Worm (Caenorhabditis elegans) whole organism, young adult: ENCODE data around the gene F16B12.6.

Source experiments
- B0035.1 ChIP-seq: sonication (generic microtip); optimal IDR thresholded peaks from 2 replicates; lab custom pipeline; 2016; ENCODE audit warnings: missing genetic modification characterization, mild to moderate bottlenecking, missing compliant biosample characterization, missing genotype, missing genetic modification reagents
- B0261.1 ChIP-seq: sonication (generic microtip); optimal IDR thresholded peaks from 2 replicates; lab custom pipeline; 2016; ENCODE audit warnings: mild to moderate bottlenecking, missing genetic modification characterization, moderate library complexity, missing compliant biosample characterization
- D2030.7 ChIP-seq: fragments of 200-800 bp; sonication (Bioruptor generic); IDR thresholded peaks from 2 replicates; pipeline ENCODE4 v1.3.6; 2022; ENCODE audit warnings: missing genetic modification reagents, missing genetic modification characterization, missing compliant biosample characterization
- F10E7.11 ChIP-seq: sonication (generic microtip); optimal IDR thresholded peaks from 2 replicates; lab custom pipeline; 2017; ENCODE audit warnings: mild to moderate bottlenecking, missing genetic modification characterization, moderate library complexity, missing compliant biosample characterization
- F22D6.2 ChIP-seq: sonication (generic microtip); optimal IDR thresholded peaks from 2 replicates; lab custom pipeline; 2016; ENCODE audit warnings: mild to moderate bottlenecking, missing genetic modification characterization, missing compliant biosample characterization
- F23B12.7 ChIP-seq: sonication (generic microtip); optimal IDR thresholded peaks from 2 replicates; lab custom pipeline; 2017; ENCODE audit warnings: missing genetic modification characterization, mild to moderate bottlenecking, missing compliant biosample characterization, antibody characterized with exemption, moderate library complexity; ENCODE audit not compliant: insufficient read depth
- F37B4.10 ChIP-seq: fragments of 200-800 bp; sonication (Bioruptor generic); IDR thresholded peaks from 2 replicates; pipeline ENCODE4 v1.3.6; 2022; ENCODE audit warnings: missing genetic modification characterization, missing compliant biosample characterization
- F52B5.7 ChIP-seq: sonication (generic microtip); optimal IDR thresholded peaks from 2 replicates; lab custom pipeline; 2016; ENCODE audit warnings: mild to moderate bottlenecking, missing genetic modification characterization, missing compliant biosample characterization
- K12H6.12 ChIP-seq: fragments of 200-800 bp; sonication (Bioruptor generic); optimal IDR thresholded peaks from 2 replicates; lab custom pipeline; 2018; ENCODE audit warnings: mild to moderate bottlenecking, missing genetic modification characterization, missing compliant biosample characterization
- Y56A3A.18 ChIP-seq: fragments of 200-800 bp; sonication (Bioruptor generic); IDR thresholded peaks from 2 replicates; pipeline ENCODE4 v1.3.6; 2022; ENCODE audit warnings: missing genetic modification reagents, missing genetic modification characterization, missing compliant biosample characterization
- ZK185.1 ChIP-seq: sonication (generic microtip); optimal IDR thresholded peaks from 2 replicates; lab custom pipeline; 2016; ENCODE audit warnings: mild to moderate bottlenecking, missing genetic modification characterization, missing compliant biosample characterization; ENCODE audit not compliant: poor library complexity, severe bottlenecking
- ama-1 ChIP-seq, 3 experiments: fragments of 150-350 bp in 1 of 3; sonication (generic microtip) in 2 of 3; optimal IDR thresholded peaks; 2 replicates each; lab custom pipeline; 2014 to 2018; ENCODE audit warnings: missing biosample characterization in 2 of 3, missing genetic modification characterization in 2 of 3, missing genetic modification reagents in 2 of 3
- athp-1 ChIP-seq: sonication (generic microtip); optimal IDR thresholded peaks from 2 replicates; lab custom pipeline; 2017; ENCODE audit warnings: mild to moderate bottlenecking, missing genetic modification characterization, missing compliant biosample characterization
- ceh-27 ChIP-seq: fragments of 200-800 bp; sonication (Bioruptor generic); optimal IDR thresholded peaks from 2 replicates; lab custom pipeline; 2018; ENCODE audit warnings: mild to moderate bottlenecking, missing genetic modification characterization, moderate library complexity, missing compliant biosample characterization
- ceh-40 ChIP-seq: fragments of 200-800 bp; sonication (Bioruptor generic); IDR thresholded peaks from 2 replicates; pipeline ENCODE4 v1.3.6; 2022; ENCODE audit warnings: missing genetic modification characterization, missing compliant biosample characterization
- ceh-79 ChIP-seq: sonication (generic microtip); optimal IDR thresholded peaks from 2 replicates; lab custom pipeline; 2017; ENCODE audit warnings: mild to moderate bottlenecking, missing genetic modification characterization, missing compliant biosample characterization
- chd-7 ChIP-seq: sonication (generic microtip); optimal IDR thresholded peaks from 2 replicates; lab custom pipeline; 2016; ENCODE audit warnings: mild to moderate bottlenecking, missing genetic modification characterization, moderate library complexity, missing compliant biosample characterization
- egl-18 ChIP-seq: fragments of 200-800 bp; sonication (Bioruptor generic); IDR thresholded peaks from 2 replicates; pipeline ENCODE4 v1.3.6; 2022; ENCODE audit warnings: missing genetic modification reagents, missing genetic modification characterization, missing compliant biosample characterization
- hlh-12 ChIP-seq: sonication (generic microtip); optimal IDR thresholded peaks from 2 replicates; lab custom pipeline; 2016; ENCODE audit warnings: missing genetic modification characterization, missing compliant biosample characterization
- hlh-26 ChIP-seq: fragments of 200-800 bp; sonication (Bioruptor generic); conservative IDR thresholded peaks from 2 replicates; pipeline ENCODE4 v1.3.6; 2022; ENCODE audit warnings: missing genetic modification reagents, missing genetic modification characterization, missing compliant biosample characterization
- hrde-1 ChIP-seq: sonication (generic microtip); optimal IDR thresholded peaks from 2 replicates; lab custom pipeline; 2016; ENCODE audit warnings: missing genetic modification characterization, mild to moderate bottlenecking, missing compliant biosample characterization, moderate library complexity, missing genotype, missing genetic modification reagents, borderline replicate concordance
- let-526 ChIP-seq: fragments of 200-800 bp; sonication (Bioruptor generic); IDR thresholded peaks from 2 replicates; pipeline ENCODE4 v1.3.6; 2022; ENCODE audit warnings: missing genetic modification reagents, missing genetic modification characterization, missing compliant biosample characterization
- lin-40 ChIP-seq: sonication (generic microtip); optimal IDR thresholded peaks from 2 replicates; lab custom pipeline; 2016; ENCODE audit warnings: missing genetic modification characterization, mild to moderate bottlenecking, missing compliant biosample characterization, missing genotype, missing genetic modification reagents
- madf-10 ChIP-seq: sonication (generic microtip); optimal IDR thresholded peaks from 2 replicates; lab custom pipeline; 2016; ENCODE audit warnings: mild to moderate bottlenecking, missing genetic modification characterization, missing compliant biosample characterization
- madf-3 ChIP-seq: fragments of 200-800 bp; sonication (Bioruptor generic); IDR thresholded peaks from 2 replicates; pipeline ENCODE4 v1.3.6; 2022; ENCODE audit warnings: missing genetic modification reagents, missing genetic modification characterization, missing compliant biosample characterization
- madf-6 ChIP-seq: fragments of 200-800 bp; sonication (Bioruptor generic); IDR thresholded peaks from 2 replicates; pipeline ENCODE4 v1.3.6; 2022; ENCODE audit warnings: missing genetic modification reagents, missing genetic modification characterization, missing compliant biosample characterization
- madf-8 ChIP-seq: fragments of 200-800 bp; sonication (Bioruptor generic); conservative IDR thresholded peaks from 2 replicates; pipeline ENCODE4 v1.3.6; 2022; ENCODE audit warnings: missing genetic modification reagents, missing genetic modification characterization, missing compliant biosample characterization
- mel-28 ChIP-seq: sonication (generic microtip); optimal IDR thresholded peaks from 2 replicates; lab custom pipeline; 2016; ENCODE audit warnings: borderline replicate concordance, mild to moderate bottlenecking, missing genetic modification characterization, missing compliant biosample characterization
- mxl-1 ChIP-seq: sonication (generic microtip); optimal IDR thresholded peaks from 2 replicates; lab custom pipeline; 2016; ENCODE audit warnings: missing genetic modification characterization, missing compliant biosample characterization
- nfyb-1 ChIP-seq: fragments of 200-800 bp; sonication (Bioruptor generic); IDR thresholded peaks from 2 replicates; pipeline ENCODE4 v1.3.6; 2022; ENCODE audit warnings: missing genetic modification reagents, missing genetic modification characterization, missing compliant biosample characterization
- pbrm-1 ChIP-seq: fragments of 200-800 bp; sonication (Bioruptor generic); IDR thresholded peaks from 2 replicates; pipeline ENCODE4 v1.3.6; 2022; ENCODE audit warnings: missing genetic modification reagents, missing genetic modification characterization, missing compliant biosample characterization
- rec-8 ChIP-seq, 2 experiments: sonication (generic microtip); optimal IDR thresholded peaks; 2 replicates each; lab custom pipeline; 2016; ENCODE audit warnings: mild to moderate bottlenecking in 2 of 2, missing genetic modification characterization in 2 of 2, missing genetic modification reagents in 2 of 2, missing genotype in 2 of 2, missing biosample characterization in 1 of 2, missing compliant biosample characterization in 1 of 2, moderate library complexity in 1 of 2
- repo-1 ChIP-seq: sonication (generic microtip); optimal IDR thresholded peaks from 2 replicates; lab custom pipeline; 2017; ENCODE audit warnings: mild to moderate bottlenecking, missing genetic modification characterization, missing compliant biosample characterization
- rpc-1 ChIP-seq, 2 experiments: fragments of 150-350 bp in 1 of 2; sonication (generic microtip) in 1 of 2; optimal IDR thresholded peaks; 2 replicates each; lab custom pipeline; 2014 to 2018; ENCODE audit warnings: missing biosample characterization in 1 of 2, missing genetic modification characterization in 1 of 2, missing genetic modification reagents in 1 of 2, missing genotype in 1 of 2
- sea-2 ChIP-seq: fragments of 200-800 bp; sonication (Bioruptor generic); IDR thresholded peaks from 2 replicates; pipeline ENCODE4 v1.3.6; 2022; ENCODE audit warnings: missing genetic modification characterization, missing compliant biosample characterization
- snpc-4 ChIP-seq, 5 experiments: fragments of 150-350 bp in 1 of 5; sonication (generic microtip) in 4 of 5; optimal IDR thresholded peaks; 2 replicates each; lab custom pipeline; 2014 to 2018; ENCODE audit warnings: missing genetic modification characterization in 5 of 5, missing biosample characterization in 3 of 5, antibody characterized with exemption in 2 of 5, mild to moderate bottlenecking in 2 of 5, missing compliant biosample characterization in 2 of 5, missing genotype in 2 of 5, moderate library complexity in 2 of 5, missing genetic modification reagents in 1 of 5
- somi-1 ChIP-seq: fragments of 200-800 bp; sonication (Bioruptor generic); optimal IDR thresholded peaks from 2 replicates; lab custom pipeline; 2018; ENCODE audit warnings: mild to moderate bottlenecking, missing genetic modification characterization, missing compliant biosample characterization
- tbp1 ChIP-seq: fragments of 200-800 bp; sonication (Bioruptor generic); optimal IDR thresholded peaks from 2 replicates; lab custom pipeline; 2018; ENCODE audit warnings: mild to moderate bottlenecking, missing genetic modification characterization, missing compliant biosample characterization
- tlf-1 ChIP-seq: fragments of 200-800 bp; sonication (Bioruptor generic); optimal IDR thresholded peaks from 2 replicates; lab custom pipeline; 2018; ENCODE audit warnings: mild to moderate bottlenecking, missing genetic modification characterization, missing compliant biosample characterization
- ztf-18 ChIP-seq: sonication (generic microtip); optimal IDR thresholded peaks from 2 replicates; lab custom pipeline; 2016; ENCODE audit warnings: missing genotype, mild to moderate bottlenecking, missing genetic modification characterization, missing compliant biosample characterization
- ztf-22 ChIP-seq: fragments of 200-800 bp; sonication (Bioruptor generic); optimal IDR thresholded peaks from 2 replicates; lab custom pipeline; 2018; ENCODE audit warnings: mild to moderate bottlenecking, missing genetic modification characterization, moderate library complexity, missing compliant biosample characterization
- ztf-25 ChIP-seq: fragments of 200-800 bp; sonication (Bioruptor generic); IDR thresholded peaks from 2 replicates; pipeline ENCODE4 v1.3.6; 2022; ENCODE audit warnings: missing genetic modification reagents, missing genetic modification characterization, missing compliant biosample characterization
- ztf-26 ChIP-seq: sonication (generic microtip); optimal IDR thresholded peaks from 2 replicates; lab custom pipeline; 2017; ENCODE audit warnings: missing genetic modification characterization, missing compliant biosample characterization
- ztf-28 ChIP-seq: fragments of 200-800 bp; sonication (Bioruptor generic); IDR thresholded peaks from 2 replicates; pipeline ENCODE4 v1.3.6; 2022; ENCODE audit warnings: missing genetic modification reagents, missing genetic modification characterization, missing compliant biosample characterization

F16B12.6 gene

ce11 chrX:14113347-14113746 lies 11.2 kb downstream of the F16B12.6 start, which contains the start of gene nhr-281:
TSS of gene nhr-281 (minus strand) at chrX:14113447.
- TF ChIP-seq F37B4.10 (GFP tag; lab: Robert Waterston, UW) (no peak), ztf-22 (no peak), Y56A3A.18 (GFP tag; lab: Robert Waterston, UW) (no peak), let-526 (no peak), madf-6 (GFP tag; lab: Robert Waterston, UW) (no peak), K12H6.12 (tag; lab: Kevin White, UChicago) (no peak), madf-3 (no peak)

- no peak; the same call in none of the 2 replicates for TF ChIP-seq D2030.7 (GFP tag; lab: Robert Waterston, UW)
- TF ChIP-seq ceh-40 (GFP tag; lab: Robert Waterston, UW): 0 out of 2 replicates have a peak, but pooled peaks have one; percentile 73
- TF ChIP-seq athp-1 (tag; lab: Kevin White, UChicago): no peak
- TF ChIP-seq somi-1 (GFP tag; lab: Kevin White, UChicago): peak; percentile 31
- TF ChIP-seq mel-28 (tag; lab: Kevin White, UChicago): no peak
- TF ChIP-seq ztf-25: 0 out of 2 replicates have a peak, but pooled peaks have one; percentile 65
- peak; percentile 97 for TF ChIP-seq tbp1
- TF ChIP-seq F23B12.7 (tag; lab: Kevin White, UChicago): peak; percentile 70
- peak; percentile 35 for TF ChIP-seq ztf-26
- 0 out of 2 replicates have a peak, but pooled peaks have one; percentile 10 for TF ChIP-seq egl-18
- TF ChIP-seq madf-10 (tag; lab: Kevin White, UChicago): peak; percentile 50
- peak; percentile 88 for TF ChIP-seq B0261.1 (tag; lab: Kevin White, UChicago)
- TF ChIP-seq sea-2: no peak
- peak; percentile 46; the same call in 1 of the 2 replicates for TF ChIP-seq madf-6 (GFP tag; lab: Robert Waterston, UW)
- peak; percentile 65 for TF ChIP-seq snpc-4 (GFP tag; optimal IDR thresholded peaks at IDR 0.05; lab: Kevin White, UChicago)
- peak in 2 of 4 experiments; percentile 59 to 74 for TF ChIP-seq snpc-4 (tag; optimal IDR thresholded peaks at IDR 0.05; lab: Kevin White, UChicago)
- TF ChIP-seq B0035.1 (tag; lab: Kevin White, UChicago): peak; percentile 49
- no peak for TF ChIP-seq tlf-1 (GFP tag; lab: Kevin White, UChicago)
- TF ChIP-seq ZK185.1 (tag; lab: Kevin White, UChicago): no peak
- TF ChIP-seq F52B5.7: no peak
- TF ChIP-seq repo-1 (tag; lab: Kevin White, UChicago): peak; percentile 50
- TF ChIP-seq F22D6.2: no peak
- TF ChIP-seq madf-8 (GFP tag; lab: Robert Waterston, UW): no peak
- TF ChIP-seq hlh-12 (tag; lab: Kevin White, UChicago): peak; percentile 49
- TF ChIP-seq lin-40 (tag; lab: Kevin White, UChicago): peak; percentile 44
- TF ChIP-seq hlh-26 (GFP tag; lab: Robert Waterston, UW): no peak
- TF ChIP-seq rec-8 (tag; optimal IDR thresholded peaks at IDR 0.05; lab: Kevin White, UChicago): peak; percentile 27 to 54
- peak; percentile 84 for TF ChIP-seq rpc-1 (optimal IDR thresholded peaks at IDR 0.05; lab: Kevin White, UChicago)
- TF ChIP-seq rpc-1 (tag; optimal IDR thresholded peaks at IDR 0.05; lab: Kevin White, UChicago): peak; percentile 85
- peak; percentile 58 for TF ChIP-seq mxl-1
- TF ChIP-seq chd-7: peak; percentile 65
- TF ChIP-seq ztf-28: peak; percentile 61; the same call in 1 of the 2 replicates
- TF ChIP-seq ceh-27 (GFP tag; lab: Kevin White, UChicago): peak; percentile 29
- TF ChIP-seq pbrm-1: peak; percentile 79
- peak; percentile 27 for TF ChIP-seq ceh-79 (tag; lab: Kevin White, UChicago)
- no peak for TF ChIP-seq F10E7.11 (tag; lab: Kevin White, UChicago)
- TF ChIP-seq ztf-18 (tag; lab: Kevin White, UChicago): peak; percentile 51
- peak; percentile 8 for TF ChIP-seq hrde-1 (tag; lab: Kevin White, UChicago)
- TF ChIP-seq ama-1 (optimal IDR thresholded peaks at IDR 0.05; lab: Kevin White, UChicago): no peak
- TF ChIP-seq ama-1 (GFP tag; optimal IDR thresholded peaks at IDR 0.05; lab: Kevin White, UChicago): peak in 1 of 2 experiments; percentile 15
- TF ChIP-seq nfyb-1 (GFP tag; lab: Robert Waterston, UW): peak; percentile 74; the same call in 1 of the 2 replicates
Observed at ce11 chrX:14115480-14116161, 13.5 kb downstream of the F16B12.6 start, which contains the start of gene F28H6.7. TSS of gene F28H6.7 (plus strand) at chrX:14116111.
